Worm (Caenorhabditis elegans) whole organism, young adult: ENCODE measurements around the gene slc-17.5.
A peak's percentile ranks its signal among the peaks of the same experiment; 100 is the strongest.

Experiments used
- B0019.2 ChIP-seq: fragments of 200-800 bp; sonication (Bioruptor generic); conservative IDR thresholded peaks from 2 replicates; pipeline ENCODE4 v1.3.6; 2022; ENCODE audit warnings: missing genetic modification reagents, missing genetic modification characterization, missing compliant biosample characterization
- B0261.1 ChIP-seq: sonication (generic microtip); optimal IDR thresholded peaks from 2 replicates; lab custom pipeline; 2016; ENCODE audit warnings: mild to moderate bottlenecking, missing genetic modification characterization, moderate library complexity, missing compliant biosample characterization
- B0336.3 ChIP-seq: fragments of 200-800 bp; sonication (Bioruptor generic); IDR thresholded peaks from 2 replicates; pipeline ENCODE4 v1.3.6; 2022; ENCODE audit warnings: missing genetic modification characterization, missing compliant biosample characterization
- C06A6.2 ChIP-seq: fragments of 200-800 bp; sonication (Bioruptor generic); conservative IDR thresholded peaks from 2 replicates; pipeline ENCODE4 v1.3.6; 2022; ENCODE audit warnings: missing genetic modification characterization, missing compliant biosample characterization
- F10E7.11 ChIP-seq: sonication (generic microtip); optimal IDR thresholded peaks from 2 replicates; lab custom pipeline; 2017; ENCODE audit warnings: mild to moderate bottlenecking, missing genetic modification characterization, moderate library complexity, missing compliant biosample characterization
- F23B12.7 ChIP-seq: sonication (generic microtip); optimal IDR thresholded peaks from 2 replicates; lab custom pipeline; 2017; ENCODE audit warnings: missing genetic modification characterization, mild to moderate bottlenecking, missing compliant biosample characterization, antibody characterized with exemption, moderate library complexity; ENCODE audit not compliant: insufficient read depth
- F52B5.7 ChIP-seq: sonication (generic microtip); optimal IDR thresholded peaks from 2 replicates; lab custom pipeline; 2016; ENCODE audit warnings: mild to moderate bottlenecking, missing genetic modification characterization, missing compliant biosample characterization
- F57C9.4 ChIP-seq: sonication (generic microtip); optimal IDR thresholded peaks from 2 replicates; lab custom pipeline; 2017; ENCODE audit warnings: mild to moderate bottlenecking, missing genetic modification characterization, missing compliant biosample characterization
- Y53G8AR.9 ChIP-seq: fragments of 200-800 bp; sonication (Bioruptor generic); conservative IDR thresholded peaks from 2 replicates; pipeline ENCODE4 v1.3.6; 2022; ENCODE audit warnings: missing genetic modification reagents, missing genetic modification characterization, missing compliant biosample characterization
- Y56A3A.18 ChIP-seq: fragments of 200-800 bp; sonication (Bioruptor generic); IDR thresholded peaks from 2 replicates; pipeline ENCODE4 v1.3.6; 2022; ENCODE audit warnings: missing genetic modification reagents, missing genetic modification characterization, missing compliant biosample characterization
- athp-1 ChIP-seq: sonication (generic microtip); optimal IDR thresholded peaks from 2 replicates; lab custom pipeline; 2017; ENCODE audit warnings: mild to moderate bottlenecking, missing genetic modification characterization, missing compliant biosample characterization
- attf-3 ChIP-seq: fragments of 200-800 bp; sonication (Bioruptor generic); conservative IDR thresholded peaks from 2 replicates; pipeline ENCODE4 v1.3.6; 2022; ENCODE audit warnings: missing genetic modification reagents, missing genetic modification characterization, missing compliant biosample characterization
- attf-5 ChIP-seq: fragments of 200-800 bp; sonication (Bioruptor generic); optimal IDR thresholded peaks from 2 replicates; lab custom pipeline; 2018; ENCODE audit warnings: mild to moderate bottlenecking, missing genetic modification characterization, missing compliant biosample characterization
- attf-6 ChIP-seq: fragments of 200-800 bp; sonication (Bioruptor generic); IDR thresholded peaks from 2 replicates; pipeline ENCODE4 v1.3.6; 2022; ENCODE audit warnings: missing genetic modification reagents, missing genetic modification characterization, missing compliant biosample characterization
- bed-1 ChIP-seq: fragments of 200-800 bp; sonication (Bioruptor generic); IDR thresholded peaks from 2 replicates; pipeline ENCODE4 v1.3.6; 2022; ENCODE audit warnings: missing genetic modification reagents, missing genetic modification characterization, missing compliant biosample characterization
- ceh-79 ChIP-seq: sonication (generic microtip); optimal IDR thresholded peaks from 2 replicates; lab custom pipeline; 2017; ENCODE audit warnings: mild to moderate bottlenecking, missing genetic modification characterization, missing compliant biosample characterization
- dpl-1 ChIP-seq: fragments of 150-350 bp; optimal IDR thresholded peaks from 2 replicates; lab custom pipeline; 2014; ENCODE audit warnings: missing biosample characterization, missing genetic modification reagents, missing genetic modification characterization
- ekl-4 ChIP-seq: fragments of 200-800 bp; sonication (Bioruptor generic); IDR thresholded peaks from 2 replicates; pipeline ENCODE4 v1.3.6; 2022; ENCODE audit warnings: missing genetic modification reagents, missing genetic modification characterization, missing compliant biosample characterization
- hmg-1.2 ChIP-seq: fragments of 200-800 bp; sonication (Bioruptor generic); IDR thresholded peaks from 2 replicates; pipeline ENCODE4 v1.3.6; 2022; ENCODE audit warnings: missing genetic modification reagents, missing genetic modification characterization, missing compliant biosample characterization
- let-607 ChIP-seq, 2 experiments: fragments of 200-800 bp in 1 of 2; sonication (Bioruptor generic) in 1 of 2; sonication (generic microtip) in 1 of 2; optimal IDR thresholded peaks; 2 replicates each; lab custom pipeline; 2016 to 2018; ENCODE audit warnings: mild to moderate bottlenecking in 2 of 2, missing compliant biosample characterization in 2 of 2, missing genetic modification characterization in 2 of 2, moderate library complexity in 2 of 2, missing genotype in 1 of 2
- lin-40 ChIP-seq: sonication (generic microtip); optimal IDR thresholded peaks from 2 replicates; lab custom pipeline; 2016; ENCODE audit warnings: missing genetic modification characterization, mild to moderate bottlenecking, missing compliant biosample characterization, missing genotype, missing genetic modification reagents
- lir-1 ChIP-seq: fragments of 200-800 bp; sonication (Bioruptor generic); conservative IDR thresholded peaks from 2 replicates; pipeline ENCODE4 v1.3.6; 2022; ENCODE audit warnings: missing genetic modification reagents, missing genetic modification characterization, missing compliant biosample characterization
- madf-8 ChIP-seq: fragments of 200-800 bp; sonication (Bioruptor generic); conservative IDR thresholded peaks from 2 replicates; pipeline ENCODE4 v1.3.6; 2022; ENCODE audit warnings: missing genetic modification reagents, missing genetic modification characterization, missing compliant biosample characterization
- nfyb-1 ChIP-seq: fragments of 200-800 bp; sonication (Bioruptor generic); IDR thresholded peaks from 2 replicates; pipeline ENCODE4 v1.3.6; 2022; ENCODE audit warnings: missing genetic modification reagents, missing genetic modification characterization, missing compliant biosample characterization
- nhr-27 ChIP-seq: fragments of 200-800 bp; sonication (Bioruptor generic); optimal IDR thresholded peaks from 2 replicates; lab custom pipeline; 2018; ENCODE audit warnings: mild to moderate bottlenecking, missing genetic modification characterization, moderate library complexity, missing compliant biosample characterization
- nhr-80 ChIP-seq: sonication (generic microtip); optimal IDR thresholded peaks from 2 replicates; lab custom pipeline; 2016; ENCODE audit warnings: missing genetic modification characterization, missing compliant biosample characterization
- repo-1 ChIP-seq: sonication (generic microtip); optimal IDR thresholded peaks from 2 replicates; lab custom pipeline; 2017; ENCODE audit warnings: mild to moderate bottlenecking, missing genetic modification characterization, missing compliant biosample characterization
- snpc-1.1 ChIP-seq: sonication (generic microtip); optimal IDR thresholded peaks from 2 replicates; lab custom pipeline; 2017; ENCODE audit warnings: missing genetic modification characterization, mild to moderate bottlenecking, missing compliant biosample characterization, antibody characterized with exemption, moderate library complexity, missing genotype, missing genetic modification reagents; ENCODE audit not compliant: insufficient read depth
- snpc-1.3 ChIP-seq: sonication (generic microtip); optimal IDR thresholded peaks from 2 replicates; lab custom pipeline; 2017; ENCODE audit warnings: missing genetic modification characterization, mild to moderate bottlenecking, missing compliant biosample characterization, antibody characterized with exemption, moderate library complexity, missing genotype, missing genetic modification reagents; ENCODE audit not compliant: insufficient read depth
- snpc-4 ChIP-seq, 5 experiments: fragments of 150-350 bp in 1 of 5; sonication (generic microtip) in 4 of 5; optimal IDR thresholded peaks; 2 replicates each; lab custom pipeline; 2014 to 2018; ENCODE audit warnings: missing genetic modification characterization in 5 of 5, missing biosample characterization in 3 of 5, antibody characterized with exemption in 2 of 5, mild to moderate bottlenecking in 2 of 5, missing compliant biosample characterization in 2 of 5, missing genotype in 2 of 5, moderate library complexity in 2 of 5, missing genetic modification reagents in 1 of 5
- sptf-2 ChIP-seq: fragments of 200-800 bp; sonication (Bioruptor generic); optimal IDR thresholded peaks from 2 replicates; lab custom pipeline; 2018; ENCODE audit warnings: mild to moderate bottlenecking, missing genetic modification characterization, missing compliant biosample characterization
- tbp1 ChIP-seq: fragments of 200-800 bp; sonication (Bioruptor generic); optimal IDR thresholded peaks from 2 replicates; lab custom pipeline; 2018; ENCODE audit warnings: mild to moderate bottlenecking, missing genetic modification characterization, missing compliant biosample characterization
- tlf-1 ChIP-seq: fragments of 200-800 bp; sonication (Bioruptor generic); optimal IDR thresholded peaks from 2 replicates; lab custom pipeline; 2018; ENCODE audit warnings: mild to moderate bottlenecking, missing genetic modification characterization, missing compliant biosample characterization
- unc-130 ChIP-seq: sonication (generic microtip); optimal IDR thresholded peaks from 2 replicates; lab custom pipeline; 2016; ENCODE audit warnings: missing genetic modification reagents, missing genetic modification characterization, missing compliant biosample characterization
- ztf-3 ChIP-seq: fragments of 200-800 bp; sonication (Bioruptor generic); optimal IDR thresholded peaks from 2 replicates; lab custom pipeline; 2018; ENCODE audit warnings: mild to moderate bottlenecking, missing genetic modification characterization, missing compliant biosample characterization

Gene slc-17.5

ce11 chrV:8267275-8267674 lies 17.4 kb downstream of the slc-17.5 start:
- no peak for TF ChIP-seq B0261.1 (tag; lab: Kevin White, UChicago)
- TF ChIP-seq Y53G8AR.9: peak; percentile 69
- no peak for TF ChIP-seq nhr-27
- TF ChIP-seq snpc-4 (GFP tag; optimal IDR thresholded peaks at IDR 0.05; lab: Kevin White, UChicago): no peak
- peak in 1 of 4 experiments; percentile 5 for TF ChIP-seq snpc-4 (tag; optimal IDR thresholded peaks at IDR 0.05; lab: Kevin White, UChicago)
- no peak for TF ChIP-seq attf-5 (GFP tag; lab: Kevin White, UChicago)
- TF ChIP-seq B0336.3 (GFP tag; lab: Robert Waterston, UW): peak; percentile 16; the same call in 1 of the 2 replicates
- no peak for TF ChIP-seq repo-1 (tag; lab: Kevin White, UChicago)
- TF ChIP-seq F57C9.4 (tag; lab: Kevin White, UChicago): no peak
- peak; percentile 7 for TF ChIP-seq tbp1 (GFP tag; lab: Kevin White, UChicago)
- peak; percentile 71 for TF ChIP-seq nhr-80
- peak; percentile 2 for TF ChIP-seq tlf-1 (GFP tag; lab: Kevin White, UChicago)
- 0 out of 2 replicates have a peak, but pooled peaks have one; percentile 24 for TF ChIP-seq nfyb-1
- TF ChIP-seq madf-8 (GFP tag; lab: Robert Waterston, UW): no peak
- no peak for TF ChIP-seq athp-1
- TF ChIP-seq hmg-1.2 (GFP tag; lab: Robert Waterston, UW): no peak
- TF ChIP-seq ekl-4: 0 out of 2 replicates have a peak, but pooled peaks have one; percentile 21
- peak in 1 of 2 experiments; percentile 13 for TF ChIP-seq let-607 (tag; optimal IDR thresholded peaks at IDR 0.05; lab: Kevin White, UChicago)

ce11 chrV:8266232-8266631 lies 18.5 kb downstream of the slc-17.5 start, which contains the start of gene F21F8.5:
F21F8.5 (minus strand) TSS chrV:8266332.
- no peak for TF ChIP-seq ceh-79 (tag; lab: Kevin White, UChicago)
- TF ChIP-seq bed-1: no peak
- no peak for TF ChIP-seq ekl-4
- TF ChIP-seq F52B5.7 (tag; lab: Kevin White, UChicago): no peak
- no peak for TF ChIP-seq F23B12.7 (tag; lab: Kevin White, UChicago)
- TF ChIP-seq unc-130 (GFP tag; lab: Kevin White, UChicago): no peak
- TF ChIP-seq F10E7.11 (tag; lab: Kevin White, UChicago): no peak
- no peak for TF ChIP-seq B0019.2
- TF ChIP-seq attf-3 (GFP tag; lab: Robert Waterston, UW): no peak
- TF ChIP-seq lin-40 (tag; lab: Kevin White, UChicago): no peak

ce11 chrV:8263941-8264340 lies 20.8 kb downstream of the slc-17.5 start, which contains the start of gene C16D9.9:
C16D9.9 (plus strand) TSS chrV:8264241.
- TF ChIP-seq C06A6.2 (GFP tag; lab: Robert Waterston, UW) (no peak), sptf-2 (GFP tag; lab: Kevin White, UChicago) (no peak), Y56A3A.18 (GFP tag; lab: Robert Waterston, UW) (no peak), attf-6 (GFP tag; lab: Robert Waterston, UW) (no peak), unc-130 (GFP tag; lab: Kevin White, UChicago) (no peak), lir-1 (GFP tag; lab: Robert Waterston, UW) (no peak), ztf-3 (GFP tag; lab: Kevin White, UChicago) (no peak), F10E7.11 (tag; lab: Kevin White, UChicago) (no peak), dpl-1 (no peak), snpc-1.1 (tag; lab: Kevin White, UChicago) (no peak), lin-40 (tag; lab: Kevin White, UChicago) (no peak), snpc-1.3 (tag; lab: Kevin White, UChicago) (no peak)
